Worm (Caenorhabditis elegans) whole organism, young adult: ENCODE data around the gene arx-6.
"Not testable (repeated sequence)": the region's sequence is repeated elsewhere in the genome, so short reads cannot be mapped to it uniquely, and the experiment has no call there.

ENCODE experiments used
- F10E7.11 ChIP-seq: sonication (generic microtip); optimal IDR thresholded peaks from 2 replicates; lab custom pipeline; 2017; ENCODE audit warnings: mild to moderate bottlenecking, missing genetic modification characterization, moderate library complexity, missing compliant biosample characterization
- die-1 ChIP-seq: sonication (generic microtip); optimal IDR thresholded peaks from 2 replicates; lab custom pipeline; 2016; ENCODE audit warnings: missing genotype, mild to moderate bottlenecking, missing genetic modification characterization, missing compliant biosample characterization
- hmg-1.2 ChIP-seq: fragments of 200-800 bp; sonication (Bioruptor generic); IDR thresholded peaks from 2 replicates; pipeline ENCODE4 v1.3.6; 2022; ENCODE audit warnings: missing genetic modification reagents, missing genetic modification characterization, missing compliant biosample characterization
- lin-26 ChIP-seq: fragments of 200-800 bp; sonication (Bioruptor generic); IDR thresholded peaks from 2 replicates; pipeline ENCODE4 v1.3.6; 2022; ENCODE audit warnings: missing genetic modification reagents, missing genetic modification characterization, missing compliant biosample characterization

DNA sequence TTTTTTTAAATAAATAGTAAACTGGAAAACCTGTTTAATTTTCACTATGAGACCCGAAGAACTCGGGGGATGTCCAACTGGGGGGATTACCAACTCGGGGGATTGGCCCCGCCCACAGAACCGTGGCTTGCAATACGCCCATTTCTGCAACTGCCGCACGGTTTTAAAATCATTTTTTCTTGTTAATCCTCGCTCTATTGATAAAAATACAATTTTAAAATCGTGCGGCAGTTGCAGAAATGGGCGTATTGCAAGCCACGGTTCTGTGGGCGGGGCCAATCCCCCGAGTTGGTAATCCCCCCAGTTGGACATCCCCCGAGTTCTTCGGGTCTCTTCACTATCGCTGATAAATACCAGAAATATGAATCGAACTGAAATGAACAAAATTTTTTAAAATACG lies 43.6 kb downstream of the arx-6 start, which contains the start of gene mmab-1:
- TF ChIP-seq die-1; F10E7.11 (tag; lab: Kevin White, UChicago): not testable (repeated sequence)
- peak; percentile 18; the same call in 1 of the 2 replicates for TF ChIP-seq lin-26
- peak; percentile 13; the same call in 1 of the 2 replicates for TF ChIP-seq hmg-1.2
